Fruit fly (Drosophila melanogaster) whole organism, embryonic: ENCODE results near the gene CG12012.

Experiments used
- Awh ChIP-seq: fragments of 200-800 bp; sonication (Bioruptor generic); IDR thresholded peaks from 2 replicates; pipeline ENCODE4, ENCODE4 v1.3.6; 2022; ENCODE audit warnings: missing biosample characterization, missing genetic modification characterization
- BEAF-32 ChIP-seq: fragments of 200-800 bp; sonication (Bioruptor generic); optimal IDR thresholded peaks from 3 replicates; lab custom pipeline; 2017; ENCODE audit warnings: missing biosample characterization, missing genetic modification characterization, mild to moderate bottlenecking, moderate library complexity, missing genetic modification reagents
- CG1233 ChIP-seq: fragments of 200-800 bp; sonication (Bioruptor generic); optimal IDR thresholded peaks from 4 replicates; lab custom pipeline; 2018; ENCODE audit warnings: missing biosample characterization, mild to moderate bottlenecking, missing genetic modification characterization
- CG13624 ChIP-seq: fragments of 200-800 bp; sonication (Bioruptor generic); optimal IDR thresholded peaks from 2 replicates; lab custom pipeline; 2016; ENCODE audit warnings: missing biosample characterization, missing genetic modification characterization
- CG14441 ChIP-seq: fragments of 200-800 bp; sonication (Bioruptor generic); IDR thresholded peaks from 2 replicates; pipeline ENCODE4 v1.3.6; 2022; ENCODE audit warnings: missing biosample characterization, missing genetic modification characterization
- CG14860 ChIP-seq: fragments of 200-800 bp; sonication (Bioruptor generic); IDR thresholded peaks from 3 replicates; pipeline ENCODE4 v1.3.6; 2022; ENCODE audit warnings: missing biosample characterization, missing genetic modification characterization; ENCODE audit not compliant: partially characterized antibody
- CG17912 ChIP-seq: fragments of 200-800 bp; sonication (Bioruptor generic); optimal IDR thresholded peaks from 2 replicates; lab custom pipeline; 2018; ENCODE audit warnings: missing biosample characterization, mild to moderate bottlenecking, missing genetic modification characterization
- CG2116 ChIP-seq: fragments of 200-800 bp; sonication (Bioruptor generic); optimal IDR thresholded peaks from 3 replicates; lab custom pipeline; 2018; ENCODE audit warnings: missing biosample characterization, mild to moderate bottlenecking, missing genetic modification characterization
- CG4424 ChIP-seq: fragments of 200-800 bp; sonication (Bioruptor generic); optimal IDR thresholded peaks from 3 replicates; lab custom pipeline; 2016; ENCODE audit warnings: missing biosample characterization, missing genetic modification characterization
- CG6689 ChIP-seq: fragments of 200-800 bp; sonication (Bioruptor generic); IDR thresholded peaks from 2 replicates; pipeline ENCODE4 v1.3.6; 2022; ENCODE audit warnings: missing biosample characterization, missing genetic modification characterization
- CG7271 ChIP-seq: fragments of 200-800 bp; sonication (Bioruptor generic); optimal IDR thresholded peaks from 2 replicates; lab custom pipeline; 2018; ENCODE audit warnings: missing biosample characterization, mild to moderate bottlenecking, missing genetic modification characterization, moderate library complexity
- CG7987 ChIP-seq: fragments of 200-800 bp; sonication (Bioruptor generic); optimal IDR thresholded peaks from 2 replicates; lab custom pipeline; 2018; ENCODE audit warnings: missing biosample characterization, mild to moderate bottlenecking, missing genetic modification characterization, moderate library complexity
- CG8359 ChIP-seq: fragments of 200-800 bp; sonication (Bioruptor generic); optimal IDR thresholded peaks from 2 replicates; lab custom pipeline; 2017; ENCODE audit warnings: missing biosample characterization, mild to moderate bottlenecking, missing genetic modification characterization, borderline replicate concordance
- CG8388 ChIP-seq: fragments of 200-800 bp; sonication (Bioruptor generic); optimal IDR thresholded peaks from 2 replicates; lab custom pipeline; 2019; ENCODE audit warnings: missing biosample characterization, mild to moderate bottlenecking, missing genetic modification characterization, moderate library complexity
- CG8924 ChIP-seq: fragments of 200-800 bp; optimal IDR thresholded peaks from 3 replicates; lab custom pipeline; 2019; ENCODE audit warnings: missing biosample characterization, mild to moderate bottlenecking, missing genetic modification characterization, moderate library complexity
- CrebB ChIP-seq: fragments of 200-800 bp; sonication (Bioruptor generic); optimal IDR thresholded peaks from 3 replicates; lab custom pipeline; 2018; ENCODE audit warnings: missing biosample characterization, mild to moderate bottlenecking, missing genetic modification characterization
- Dek ChIP-seq: fragments of 200-800 bp; sonication (Bioruptor generic); optimal IDR thresholded peaks from 3 replicates; lab custom pipeline; 2019; ENCODE audit warnings: missing biosample characterization, mild to moderate bottlenecking, missing genetic modification characterization, moderate library complexity
- Doc2 ChIP-seq: fragments of 200-800 bp; sonication (Bioruptor generic); IDR thresholded peaks from 2 replicates; pipeline ENCODE4 v1.3.6; 2022; ENCODE audit warnings: missing biosample characterization, missing genetic modification characterization
- Dref ChIP-seq: fragments of 200-800 bp; sonication (Bioruptor generic); IDR thresholded peaks from 2 replicates; pipeline ENCODE4 v1.3.6; 2022; ENCODE audit warnings: missing biosample characterization, missing genetic modification characterization
- GATAe ChIP-seq: fragments of 200-800 bp; sonication (Bioruptor generic); conservative IDR thresholded peaks from 2 replicates; pipeline ENCODE4 v1.3.6; 2022; ENCODE audit warnings: missing biosample characterization, missing genetic modification characterization
- HLH3B ChIP-seq: fragments of 200-800 bp; sonication (Bioruptor generic); IDR thresholded peaks from 2 replicates; pipeline ENCODE4 v1.3.6; 2022; ENCODE audit warnings: missing biosample characterization, missing genetic modification characterization
- HLH4C ChIP-seq: fragments of 200-800 bp; sonication (Bioruptor generic); IDR thresholded peaks from 3 replicates; pipeline ENCODE4 v1.3.6; 2022; ENCODE audit warnings: missing biosample characterization, missing genetic modification characterization; ENCODE audit not compliant: partially characterized antibody
- Hsf ChIP-seq: fragments of 200-800 bp; sonication (Bioruptor generic); optimal IDR thresholded peaks from 3 replicates; lab custom pipeline; 2016; ENCODE audit warnings: missing biosample characterization, missing genetic modification characterization
- MBD-R2 ChIP-seq: fragments of 200-800 bp; sonication (Bioruptor generic); IDR thresholded peaks from 2 replicates; pipeline ENCODE4 v1.3.6; 2022; ENCODE audit warnings: missing biosample characterization, missing genetic modification characterization
- MTF-1 ChIP-seq: fragments of 200-800 bp; sonication (Bioruptor generic); optimal IDR thresholded peaks from 2 replicates; lab custom pipeline; 2018; ENCODE audit warnings: missing biosample characterization, mild to moderate bottlenecking, missing genetic modification characterization, borderline replicate concordance
- Mes4 ChIP-seq: fragments of 200-800 bp; sonication (Bioruptor generic); optimal IDR thresholded peaks from 2 replicates; lab custom pipeline; 2016; ENCODE audit warnings: missing biosample characterization, missing genetic modification characterization
- Nf-YA ChIP-seq: fragments of 200-800 bp; sonication (Bioruptor generic); IDR thresholded peaks from 2 replicates; pipeline ENCODE4 v1.3.6; 2022; ENCODE audit warnings: missing biosample characterization, missing genetic modification characterization
- Opbp ChIP-seq: fragments of 200-800 bp; sonication (Bioruptor generic); IDR thresholded peaks from 3 replicates; pipeline ENCODE4 v1.3.6; 2022; ENCODE audit warnings: missing biosample characterization, missing genetic modification characterization; ENCODE audit not compliant: partially characterized antibody
- Rfx ChIP-seq: fragments of 200-800 bp; sonication (Bioruptor generic); IDR thresholded peaks from 2 replicates; pipeline ENCODE4 v1.3.6; 2022; ENCODE audit warnings: missing biosample characterization, missing genetic modification characterization
- ato ChIP-seq: fragments of 200-800 bp; sonication (Bioruptor generic); IDR thresholded peaks from 2 replicates; pipeline ENCODE4 v1.3.6; 2022; ENCODE audit warnings: missing biosample characterization, missing genetic modification characterization; ENCODE audit not compliant: partially characterized antibody
- cg ChIP-seq: fragments of 200-800 bp; sonication (Bioruptor generic); optimal IDR thresholded peaks from 3 replicates; lab custom pipeline; 2019; ENCODE audit warnings: missing biosample characterization, mild to moderate bottlenecking, missing genetic modification characterization, moderate library complexity
- dimm ChIP-seq: fragments of 200-800 bp; sonication (Bioruptor generic); IDR thresholded peaks from 2 replicates; pipeline ENCODE4 v1.3.6; 2022; ENCODE audit warnings: missing biosample characterization, missing genetic modification characterization
- dysf ChIP-seq: fragments of 200-800 bp; sonication (Bioruptor generic); IDR thresholded peaks from 3 replicates; pipeline ENCODE4 v1.3.6; 2022; ENCODE audit warnings: missing biosample characterization, missing genetic modification characterization
- eyg ChIP-seq: fragments of 200-800 bp; sonication (Bioruptor generic); optimal IDR thresholded peaks from 3 replicates; lab custom pipeline; 2016; ENCODE audit warnings: missing biosample characterization, missing genetic modification characterization
- fd64A ChIP-seq: fragments of 200-800 bp; sonication (Bioruptor generic); optimal IDR thresholded peaks from 3 replicates; lab custom pipeline; 2018; ENCODE audit warnings: missing biosample characterization, mild to moderate bottlenecking, missing genetic modification characterization
- fru ChIP-seq: fragments of >200 bp; optimal IDR thresholded peaks from 2 replicates; lab custom pipeline; 2017
- fu2 ChIP-seq: fragments of 200-800 bp; sonication (Bioruptor generic); optimal IDR thresholded peaks from 2 replicates; lab custom pipeline; 2016; ENCODE audit warnings: missing biosample characterization, missing genetic modification characterization
- gro ChIP-seq: fragments of 200-800 bp; sonication (Bioruptor generic); optimal IDR thresholded peaks from 2 replicates; lab custom pipeline; 2016; ENCODE audit warnings: missing biosample characterization, missing genetic modification characterization
- gt ChIP-seq: fragments of 200-800 bp; sonication (Bioruptor generic); IDR thresholded peaks from 2 replicates; pipeline ENCODE4 v1.3.6; 2022; ENCODE audit warnings: missing biosample characterization, missing genetic modification characterization
- her ChIP-seq: fragments of 200-800 bp; sonication (Bioruptor generic); optimal IDR thresholded peaks from 2 replicates; lab custom pipeline; 2016; ENCODE audit warnings: missing biosample characterization, missing genetic modification characterization
- maf-S ChIP-seq: fragments of 200-800 bp; sonication (Bioruptor generic); optimal IDR thresholded peaks from 2 replicates; lab custom pipeline; 2016; ENCODE audit warnings: missing biosample characterization, missing genetic modification characterization
- mam ChIP-seq: fragments of 200-800 bp; sonication (Bioruptor generic); optimal IDR thresholded peaks from 3 replicates; lab custom pipeline; 2016; ENCODE audit warnings: missing biosample characterization, missing genetic modification characterization
- nerfin-1 ChIP-seq: fragments of 200-800 bp; sonication (Bioruptor generic); optimal IDR thresholded peaks from 3 replicates; lab custom pipeline; 2019; ENCODE audit warnings: missing biosample characterization, mild to moderate bottlenecking, missing genetic modification characterization, moderate library complexity
- onecut ChIP-seq: fragments of 200-800 bp; sonication (Bioruptor generic); IDR thresholded peaks from 2 replicates; pipeline ENCODE4 v1.3.6; 2022; ENCODE audit warnings: missing biosample characterization, missing genetic modification characterization
- scrt ChIP-seq: fragments of 200-800 bp; sonication (Bioruptor generic); optimal IDR thresholded peaks from 2 replicates; lab custom pipeline; 2018; ENCODE audit warnings: missing biosample characterization, mild to moderate bottlenecking, missing genetic modification characterization, moderate library complexity
- seq ChIP-seq: fragments of 200-800 bp; sonication (Bioruptor generic); IDR thresholded peaks from 2 replicates; pipeline ENCODE4 v1.3.6; 2022; ENCODE audit warnings: missing biosample characterization, missing genetic modification characterization
- sob ChIP-seq: fragments of 200-800 bp; sonication (Bioruptor generic); IDR thresholded peaks from 2 replicates; pipeline ENCODE4 v1.3.6; 2022; ENCODE audit warnings: missing biosample characterization, missing genetic modification characterization
- tin ChIP-seq: fragments of 200-800 bp; sonication (Bioruptor generic); optimal IDR thresholded peaks from 3 replicates; lab custom pipeline; 2016; ENCODE audit warnings: missing biosample characterization, missing genetic modification characterization
- vvl ChIP-seq: fragments of 200-800 bp; sonication (Bioruptor generic); IDR thresholded peaks from 2 replicates; pipeline ENCODE4 v1.3.6; 2022; ENCODE audit warnings: missing biosample characterization, missing genetic modification characterization
- zf30C ChIP-seq: fragments of 200-800 bp; sonication (Bioruptor generic); optimal IDR thresholded peaks from 3 replicates; lab custom pipeline; 2018; ENCODE audit warnings: missing biosample characterization, mild to moderate bottlenecking, missing genetic modification characterization

Gene CG12012

DNA sequence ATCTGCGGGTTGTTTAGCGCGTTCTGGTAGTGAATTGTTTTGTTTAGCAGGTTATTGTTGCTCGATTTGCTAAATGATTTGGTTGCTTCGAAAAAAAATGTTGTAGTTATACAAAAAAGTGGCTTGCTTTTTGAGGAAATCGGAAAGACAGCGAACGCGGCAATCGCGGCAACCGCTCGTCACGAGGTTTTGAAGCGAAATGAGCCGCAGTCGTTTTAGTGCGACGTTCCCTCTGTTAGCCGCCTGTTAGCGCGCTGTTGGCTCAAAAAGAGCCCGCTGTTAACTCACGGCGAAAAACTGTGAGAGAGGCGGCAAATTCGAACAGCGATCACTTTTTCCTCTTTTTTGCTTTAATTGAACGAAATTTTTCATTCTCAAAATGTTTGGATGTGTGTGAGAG lies 41.2 kb downstream of the CG12012 start (continued):
- TF ChIP-seq MBD-R2 (no peak), Awh (GFP tag; lab: Robert Waterston, UW) (no peak), Opbp (no peak; the same call in 2 of the 3 replicates), Dref (GFP tag; lab: Robert Waterston, UW) (no peak), onecut (GFP tag; lab: Robert Waterston, UW) (no peak), fru (lab: Kevin White, UChicago) (no peak), vvl (peak; percentile 39; the same call in 1 of the 2 replicates), fd64A (GFP tag; lab: Kevin White, UChicago) (no peak), dimm (GFP tag; lab: Robert Waterston, UW) (no peak), gro (GFP tag; lab: Kevin White, UChicago) (no peak), CG4424 (GFP tag; lab: Kevin White, UChicago) (no peak), fu2 (GFP tag; lab: Kevin White, UChicago) (no peak), cg (no peak), CG8359 (GFP tag; lab: Kevin White, UChicago) (no peak), dysf (GFP tag; lab: Robert Waterston, UW) (no peak), BEAF-32 (GFP tag; lab: Kevin White, UChicago) (no peak), CG8388 (GFP tag; lab: Kevin White, UChicago) (no peak), CrebB (tag; lab: Kevin White, UChicago) (peak; percentile 32), mam (GFP tag; lab: Kevin White, UChicago) (no peak), CG1233 (GFP tag; lab: Kevin White, UChicago) (no peak), nerfin-1 (no peak), Hsf (GFP tag; lab: Kevin White, UChicago) (no peak), Mes4 (GFP tag; lab: Kevin White, UChicago) (no peak), CG2116 (GFP tag; lab: Kevin White, UChicago) (no peak), CG7271 (tag; lab: Kevin White, UChicago) (no peak), CG8924 (tag; lab: Kevin White, UChicago) (peak; percentile 26), Nf-YA (peak; percentile 26; the same call in 1 of the 2 replicates), CG13624 (GFP tag; lab: Kevin White, UChicago) (no peak), ato (0 out of 2 replicates have a peak, but pooled peaks have one; percentile 8), eyg (GFP tag; lab: Kevin White, UChicago) (no peak), her (GFP tag; lab: Kevin White, UChicago) (peak; percentile 97), Dek (tag; lab: Kevin White, UChicago) (no peak), CG6689 (GFP tag; lab: Robert Waterston, UW) (no peak), seq (no peak), CG7987 (peak; percentile 48), HLH4C (GFP tag; lab: Robert Waterston, UW) (peak; percentile 31; the same call in 1 of the 3 replicates), maf-S (GFP tag; lab: Kevin White, UChicago) (no peak), HLH3B (GFP tag; lab: Robert Waterston, UW) (no peak), scrt (peak; percentile 26), CG17912 (GFP tag; lab: Kevin White, UChicago) (no peak), Doc2 (no peak), sob (GFP tag; lab: Robert Waterston, UW) (0 out of 2 replicates have a peak, but pooled peaks have one; percentile 50), CG14441 (GFP tag; lab: Robert Waterston, UW) (no peak), zf30C (GFP tag; lab: Kevin White, UChicago) (peak; percentile 22), CG14860 (GFP tag; lab: Robert Waterston, UW) (no peak), MTF-1 (GFP tag; lab: Kevin White, UChicago) (peak; percentile 57), Rfx (GFP tag; lab: Robert Waterston, UW) (peak; percentile 18; the same call in 1 of the 2 replicates), GATAe (GFP tag; lab: Robert Waterston, UW) (no peak), gt (GFP tag; lab: Robert Waterston, UW) (no peak), tin (GFP tag; lab: Kevin White, UChicago) (no peak)
